Fruit fly (Drosophila melanogaster) whole organism, embryonic: Measurements from ENCODE around the gene Ras85D.
A peak's percentile ranks its signal among the peaks of the same experiment; 100 is the strongest.

Source experiments
- B-H1 ChIP-seq: fragments of 200-800 bp; sonication (Bioruptor generic); IDR thresholded peaks from 3 replicates; pipeline ENCODE4 v1.3.6; 2022; ENCODE audit warnings: missing biosample characterization, missing genetic modification characterization
- BEAF-32 ChIP-seq: fragments of 200-800 bp; sonication (Bioruptor generic); optimal IDR thresholded peaks from 3 replicates; lab custom pipeline; 2017; ENCODE audit warnings: missing biosample characterization, missing genetic modification characterization, mild to moderate bottlenecking, moderate library complexity, missing genetic modification reagents
- Blimp-1 ChIP-seq: fragments of 200-800 bp; sonication (Bioruptor generic); optimal IDR thresholded peaks from 3 replicates; lab custom pipeline; 2018; ENCODE audit warnings: missing biosample characterization, missing genetic modification characterization, mild to moderate bottlenecking, moderate library complexity, missing genetic modification reagents
- CG10274 ChIP-seq: fragments of 200-800 bp; sonication (Bioruptor generic); optimal IDR thresholded peaks from 3 replicates; lab custom pipeline; 2017; ENCODE audit warnings: missing biosample characterization, mild to moderate bottlenecking, missing genetic modification characterization
- CG10321 ChIP-seq: fragments of 200-800 bp; sonication (Bioruptor generic); IDR thresholded peaks from 2 replicates; pipeline ENCODE4 v1.3.6; 2022; ENCODE audit warnings: missing biosample characterization, missing genetic modification characterization
- CG12942 ChIP-seq: fragments of 200-800 bp; sonication (Bioruptor generic); optimal IDR thresholded peaks from 3 replicates; lab custom pipeline; 2016; ENCODE audit warnings: missing biosample characterization, missing genetic modification characterization
- CG14050 ChIP-seq: fragments of 200-800 bp; sonication (Bioruptor generic); IDR thresholded peaks from 3 replicates; pipeline ENCODE4 v1.3.6; 2022; ENCODE audit warnings: missing biosample characterization, missing genetic modification characterization
- CG2116 ChIP-seq: fragments of 200-800 bp; sonication (Bioruptor generic); optimal IDR thresholded peaks from 3 replicates; lab custom pipeline; 2018; ENCODE audit warnings: missing biosample characterization, mild to moderate bottlenecking, missing genetic modification characterization
- CG30020 ChIP-seq: fragments of 200-800 bp; optimal IDR thresholded peaks from 2 replicates; lab custom pipeline; 2019; ENCODE audit warnings: missing biosample characterization, mild to moderate bottlenecking, missing genetic modification characterization, moderate library complexity
- CG30403 ChIP-seq: fragments of 200-800 bp; sonication (Bioruptor generic); optimal IDR thresholded peaks from 3 replicates; lab custom pipeline; 2016; ENCODE audit warnings: missing biosample characterization, missing genetic modification characterization
- CG3065 ChIP-seq: fragments of 200-800 bp; sonication (Bioruptor generic); optimal IDR thresholded peaks from 2 replicates; lab custom pipeline; 2016; ENCODE audit warnings: missing biosample characterization, missing genetic modification characterization
- CG31224 ChIP-seq: fragments of 200-800 bp; sonication (Bioruptor generic); IDR thresholded peaks from 2 replicates; pipeline ENCODE4 v1.3.6; 2022; ENCODE audit warnings: missing biosample characterization, missing genetic modification characterization
- CG32772 ChIP-seq: fragments of 200-800 bp; sonication (Bioruptor generic); IDR thresholded peaks from 2 replicates; pipeline ENCODE4 v1.3.6; 2022; ENCODE audit warnings: missing biosample characterization, missing genetic modification characterization
- CG33213 ChIP-seq: fragments of 200-800 bp; sonication (Bioruptor generic); optimal IDR thresholded peaks from 3 replicates; lab custom pipeline; 2016; ENCODE audit warnings: missing biosample characterization, missing genetic modification characterization
- CG33557 ChIP-seq: fragments of 200-800 bp; sonication (Bioruptor generic); optimal IDR thresholded peaks from 2 replicates; lab custom pipeline; 2019; ENCODE audit warnings: missing biosample characterization, mild to moderate bottlenecking, missing genetic modification characterization, moderate library complexity
- CG4424 ChIP-seq: fragments of 200-800 bp; sonication (Bioruptor generic); optimal IDR thresholded peaks from 3 replicates; lab custom pipeline; 2016; ENCODE audit warnings: missing biosample characterization, missing genetic modification characterization
- CG7372 ChIP-seq: fragments of 200-800 bp; sonication (Bioruptor generic); IDR thresholded peaks from 2 replicates; pipeline ENCODE4 v1.3.6; 2022; ENCODE audit warnings: missing biosample characterization, missing genetic modification characterization
- CG7839 ChIP-seq: fragments of 200-800 bp; sonication (Bioruptor generic); optimal IDR thresholded peaks from 3 replicates; lab custom pipeline; 2018; ENCODE audit warnings: missing biosample characterization, mild to moderate bottlenecking, missing genetic modification characterization, moderate library complexity
- CG8281 ChIP-seq: fragments of 200-800 bp; sonication (Bioruptor generic); optimal IDR thresholded peaks from 2 replicates; lab custom pipeline; 2018; ENCODE audit warnings: missing biosample characterization, mild to moderate bottlenecking, missing genetic modification characterization, moderate library complexity
- CG8765 ChIP-seq: fragments of 200-800 bp; sonication (Bioruptor generic); IDR thresholded peaks from 2 replicates; pipeline ENCODE4 v1.3.6; 2022; ENCODE audit warnings: missing biosample characterization, missing genetic modification characterization
- Dip2 ChIP-seq: fragments of 200-800 bp; sonication (Bioruptor generic); IDR thresholded peaks from 2 replicates; pipeline ENCODE4 v1.3.6; 2022; ENCODE audit warnings: missing biosample characterization, missing genetic modification characterization
- Dll ChIP-seq: fragments of 200-800 bp; sonication (Bioruptor generic); IDR thresholded peaks from 4 replicates; pipeline ENCODE4 v1.3.6; 2022; ENCODE audit warnings: missing biosample characterization, missing genetic modification characterization; ENCODE audit not compliant: partially characterized antibody
- Doc3 ChIP-seq: fragments of 200-800 bp; sonication (Bioruptor generic); IDR thresholded peaks from 3 replicates; pipeline ENCODE4 v1.3.6; 2022; ENCODE audit warnings: missing biosample characterization, missing genetic modification characterization; ENCODE audit not compliant: partially characterized antibody
- E2f1 ChIP-seq: fragments of 200-800 bp; sonication (Bioruptor generic); IDR thresholded peaks from 2 replicates; pipeline ENCODE4 v1.3.6; 2022; ENCODE audit warnings: missing biosample characterization, missing genetic modification characterization
- E2f2 ChIP-seq: fragments of 200-800 bp; sonication (Bioruptor generic); IDR thresholded peaks from 2 replicates; pipeline ENCODE4 v1.3.6; 2022; ENCODE audit warnings: missing biosample characterization, missing genetic modification characterization
- Lpt ChIP-seq: fragments of >200 bp; optimal IDR thresholded peaks from 2 replicates; lab custom pipeline; 2018; ENCODE audit warnings: missing biosample characterization, missing genetic modification characterization
- Ravus ChIP-seq: fragments of 200-800 bp; sonication (Bioruptor generic); IDR thresholded peaks from 2 replicates; pipeline ENCODE4 v1.3.6; 2022; ENCODE audit warnings: missing biosample characterization, missing genetic modification characterization
- Rfx ChIP-seq: fragments of 200-800 bp; sonication (Bioruptor generic); IDR thresholded peaks from 2 replicates; pipeline ENCODE4 v1.3.6; 2022; ENCODE audit warnings: missing biosample characterization, missing genetic modification characterization
- Stat92E ChIP-seq, 3 experiments: fragments of >200 bp in 2 of 3; fragments of 200-800 bp in 1 of 3; sonication (Bioruptor generic) in 1 of 3; optimal IDR thresholded peaks; 2 replicates each; lab custom pipeline; 2017 to 2019; ENCODE audit warnings: missing biosample characterization in 3 of 3, missing genetic modification characterization in 3 of 3, mild to moderate bottlenecking in 1 of 3, moderate library complexity in 1 of 3
- Xbp1 ChIP-seq: fragments of 200-800 bp; sonication (Bioruptor generic); optimal IDR thresholded peaks from 3 replicates; lab custom pipeline; 2016; ENCODE audit warnings: missing biosample characterization, mild to moderate bottlenecking, missing genetic modification characterization
- Xrp1 ChIP-seq: fragments of 200-800 bp; sonication (Bioruptor generic); IDR thresholded peaks from 2 replicates; pipeline ENCODE4 v1.3.6; 2022; ENCODE audit warnings: missing biosample characterization, missing genetic modification characterization
- crp ChIP-seq, 2 experiments: fragments of 200-800 bp; sonication (Bioruptor generic); optimal IDR thresholded peaks; 2 replicates in 1 of 2; 3 replicates in 1 of 2; lab custom pipeline; 2017; ENCODE audit warnings: missing biosample characterization in 2 of 2, missing genetic modification characterization in 2 of 2, mild to moderate bottlenecking in 1 of 2, moderate library complexity in 1 of 2
- dpn ChIP-seq, 2 experiments: fragments of 200-800 bp; sonication (Bioruptor generic); optimal IDR thresholded peaks; 3 replicates each; lab custom pipeline; 2016; ENCODE audit warnings: missing biosample characterization in 2 of 2, missing genetic modification characterization in 2 of 2
- eve ChIP-seq, 2 experiments: fragments of >200 bp; optimal IDR thresholded peaks; 2 replicates each; lab custom pipeline; 2017; ENCODE audit warnings: missing biosample characterization in 2 of 2, missing genetic modification characterization in 2 of 2
- ewg ChIP-seq: fragments of 200-800 bp; sonication (Bioruptor generic); optimal IDR thresholded peaks from 3 replicates; lab custom pipeline; 2017; ENCODE audit warnings: mild to moderate bottlenecking, missing biosample characterization, missing genetic modification reagents, missing genetic modification characterization
- gem ChIP-seq: fragments of 200-800 bp; sonication (Bioruptor generic); optimal IDR thresholded peaks from 2 replicates; lab custom pipeline; 2019; ENCODE audit warnings: missing biosample characterization, mild to moderate bottlenecking, missing genetic modification characterization, moderate library complexity
- jigr1 ChIP-seq: fragments of 200-800 bp; sonication (Bioruptor generic); IDR thresholded peaks from 3 replicates; pipeline ENCODE4 v1.3.6; 2022; ENCODE audit warnings: missing biosample characterization, missing genetic modification characterization
- jing ChIP-seq: fragments of 200-800 bp; sonication (Bioruptor generic); optimal IDR thresholded peaks from 2 replicates; lab custom pipeline; 2018; ENCODE audit warnings: missing biosample characterization, mild to moderate bottlenecking, missing genetic modification characterization
- ken ChIP-seq: fragments of 200-800 bp; sonication (Bioruptor generic); IDR thresholded peaks from 3 replicates; pipeline ENCODE4 v1.3.6; 2022; ENCODE audit warnings: missing biosample characterization, missing genetic modification characterization
- salm ChIP-seq: fragments of 200-800 bp; sonication (Bioruptor generic); optimal IDR thresholded peaks from 2 replicates; lab custom pipeline; 2018; ENCODE audit warnings: missing biosample characterization, mild to moderate bottlenecking, missing genetic modification characterization
- sens ChIP-seq: fragments of 200-800 bp; sonication (Bioruptor generic); peaks from one replicate; lab custom pipeline; 2016; ENCODE audit warnings: missing biosample characterization, missing genetic modification characterization
- sens-2 ChIP-seq: fragments of 200-800 bp; sonication (Bioruptor generic); IDR thresholded peaks from 2 replicates; pipeline ENCODE4 v1.3.6; 2022; ENCODE audit warnings: missing biosample characterization, missing genetic modification characterization
- seq ChIP-seq: fragments of 200-800 bp; sonication (Bioruptor generic); IDR thresholded peaks from 2 replicates; pipeline ENCODE4 v1.3.6; 2022; ENCODE audit warnings: missing biosample characterization, missing genetic modification characterization
- slbo ChIP-seq: fragments of 200-800 bp; sonication (Bioruptor generic); IDR thresholded peaks from 2 replicates; pipeline ENCODE4 v1.3.6; 2022; ENCODE audit warnings: missing biosample characterization, missing genetic modification characterization
- stwl ChIP-seq: fragments of 200-800 bp; sonication (Bioruptor generic); optimal IDR thresholded peaks from 3 replicates; lab custom pipeline; 2018; ENCODE audit warnings: missing biosample characterization, mild to moderate bottlenecking, missing genetic modification characterization, moderate library complexity
- tin ChIP-seq: fragments of 200-800 bp; sonication (Bioruptor generic); optimal IDR thresholded peaks from 3 replicates; lab custom pipeline; 2016; ENCODE audit warnings: missing biosample characterization, missing genetic modification characterization
- ttk ChIP-seq: fragments of 200-800 bp; sonication (Bioruptor generic); IDR thresholded peaks from 2 replicates; pipeline ENCODE4 v2.1.2; 2022; ENCODE audit warnings: missing biosample characterization, missing genetic modification characterization
- wor ChIP-seq: fragments of 200-800 bp; sonication (Bioruptor generic); IDR thresholded peaks from 2 replicates; pipeline ENCODE4 v1.3.6; 2022; ENCODE audit warnings: missing biosample characterization, missing genetic modification characterization

Gene Ras85D

DNA sequence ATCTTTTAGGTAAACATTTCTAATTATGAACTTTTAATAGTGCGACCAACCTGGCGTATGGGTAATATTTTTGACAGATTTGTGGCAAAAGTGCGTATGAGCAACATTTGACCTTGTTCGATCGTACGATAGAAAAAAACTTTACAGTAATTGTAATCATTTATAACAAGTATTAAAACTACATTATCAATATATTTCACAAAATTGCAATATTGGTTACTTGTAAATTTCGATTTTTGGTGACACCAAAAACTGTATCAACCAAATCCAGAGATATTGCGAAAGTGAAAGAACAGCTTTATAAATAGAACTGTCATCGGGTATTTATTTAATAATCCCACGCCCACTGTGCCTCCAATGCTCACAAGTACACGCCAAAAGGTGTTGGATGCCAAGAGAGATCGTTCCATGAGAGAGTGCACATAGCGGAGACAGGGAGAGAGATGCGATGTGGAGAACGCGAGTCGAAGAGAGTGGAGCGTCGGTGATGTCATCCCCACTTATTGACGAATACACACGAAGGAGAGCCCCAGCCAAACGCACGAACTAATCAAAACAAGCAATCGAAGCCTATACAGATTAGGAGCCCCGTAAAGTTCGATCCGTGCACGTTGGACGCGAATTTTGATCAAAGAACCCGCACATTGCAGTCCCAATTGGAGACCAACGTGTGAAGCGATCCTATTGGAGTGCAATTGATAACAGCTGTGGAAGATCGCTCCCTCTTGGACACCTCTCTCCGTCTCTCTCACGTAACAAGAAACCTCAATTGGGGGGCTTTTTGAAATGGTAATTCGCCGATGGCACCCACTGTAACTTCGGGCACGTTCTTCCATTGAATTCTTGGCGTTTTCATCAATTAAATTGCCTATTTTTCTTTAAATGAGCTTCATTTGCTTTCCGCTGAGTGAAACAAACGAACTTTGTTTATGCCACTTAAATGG lies 20.6 kb upstream of the Ras85D start (continued):
- TF ChIP-seq Dll (no peak; the same call in 3 of the 4 replicates), wor (GFP tag; lab: Robert Waterston, UW) (peak; percentile 90), ewg (GFP tag; lab: Kevin White, UChicago) (peak; percentile 91), CG12942 (GFP tag; lab: Kevin White, UChicago) (peak; percentile 91), seq (peak; percentile 91), BEAF-32 (GFP tag; lab: Kevin White, UChicago) (peak; percentile 11), Stat92E (GFP tag; optimal IDR thresholded peaks at IDR 0.05; lab: Kevin White, UChicago) (peak in 1 of 3 experiments; percentile 51), dpn (GFP tag; optimal IDR thresholded peaks at IDR 0.05; lab: Kevin White, UChicago) (peak; percentile 94 to 95), Rfx (GFP tag; lab: Robert Waterston, UW) (peak; percentile 93), CG32772 (peak; percentile 85), CG30020 (tag; lab: Kevin White, UChicago) (peak; percentile 85), CG30403 (GFP tag; lab: Kevin White, UChicago) (peak; percentile 99), CG7372 (peak; percentile 92), Xrp1 (GFP tag; lab: Robert Waterston, UW) (peak; percentile 85), tin (GFP tag; lab: Kevin White, UChicago) (peak; percentile 94), Doc3 (GFP tag; lab: Robert Waterston, UW) (0 out of 3 replicates have a peak, but pooled peaks have one; percentile 19), CG8765 (GFP tag; lab: Robert Waterston, UW) (peak; percentile 39; the same call in 1 of the 2 replicates), sens (GFP tag; lab: Kevin White, UChicago) (peak; percentile 99), salm (tag; lab: Kevin White, UChicago) (peak; percentile 91), CG10274 (GFP tag; lab: Kevin White, UChicago) (peak; percentile 94), gem (tag; lab: Kevin White, UChicago) (peak; percentile 98), E2f2 (GFP tag; lab: Robert Waterston, UW) (peak; percentile 73), ken (GFP tag; lab: Robert Waterston, UW) (peak; percentile 78), CG10321 (GFP tag; lab: Robert Waterston, UW) (peak; percentile 43; the same call in 1 of the 2 replicates), Blimp-1 (GFP tag; lab: Kevin White, UChicago) (peak; percentile 89), CG3065 (GFP tag; lab: Kevin White, UChicago) (peak; percentile 67), eve (GFP tag; optimal IDR thresholded peaks at IDR 0.05; lab: Kevin White, UChicago) (peak in 1 of 2 experiments; percentile 100), jing (peak; percentile 92), CG7839 (tag; lab: Kevin White, UChicago) (peak; percentile 97), Lpt (no peak), Dip2 (GFP tag; lab: Robert Waterston, UW) (peak; percentile 62; the same call in 1 of the 2 replicates), CG2116 (GFP tag; lab: Kevin White, UChicago) (peak; percentile 79), E2f1 (GFP tag; lab: Robert Waterston, UW) (peak; percentile 83), jigr1 (GFP tag; lab: Robert Waterston, UW) (peak; percentile 87), Ravus (GFP tag; lab: Robert Waterston, UW) (peak; percentile 56), CG8281 (peak; percentile 83), crp (GFP tag; optimal IDR thresholded peaks at IDR 0.05; lab: Kevin White, UChicago) (peak in 1 of 2 experiments; percentile 70), CG33557 (peak; percentile 84), CG4424 (peak; percentile 98), ttk (peak; percentile 78), sens-2 (GFP tag; lab: Robert Waterston, UW) (peak; percentile 33; the same call in 1 of the 2 replicates), CG31224 (GFP tag; lab: Robert Waterston, UW) (peak; percentile 81; the same call in 1 of the 2 replicates), B-H1 (peak; percentile 79), Xbp1 (GFP tag; lab: Kevin White, UChicago) (peak; percentile 95), CG33213 (peak; percentile 67), slbo (peak; percentile 90), CG14050 (GFP tag; lab: Robert Waterston, UW) (peak; percentile 74), stwl (tag; lab: Kevin White, UChicago) (no peak)
